Worm (Caenorhabditis elegans) whole organism, L2 larva: ENCODE data around the gene col-146.

Experiments
- C34F6.9 ChIP-seq: fragments of 150-350 bp; optimal IDR thresholded peaks from 2 replicates; lab custom pipeline; 2014; ENCODE audit warnings: missing biosample characterization, missing genetic modification characterization
- F13H6.1 ChIP-seq: sonication (generic microtip); optimal IDR thresholded peaks from 2 replicates; lab custom pipeline; 2016; ENCODE audit warnings: missing genetic modification characterization, missing compliant biosample characterization
- R02D3.7 ChIP-seq: fragments of 150-350 bp; optimal IDR thresholded peaks from 2 replicates; lab custom pipeline; 2014; ENCODE audit warnings: missing biosample characterization, missing genetic modification characterization
- aly-2 ChIP-seq: fragments of 150-350 bp; optimal IDR thresholded peaks from 2 replicates; lab custom pipeline; 2014; ENCODE audit warnings: missing biosample characterization, missing genetic modification characterization
- ama-1 ChIP-seq: fragments of 150-350 bp; optimal IDR thresholded peaks from 2 replicates; lab custom pipeline; 2018; ENCODE audit warnings: inconsistent platforms
- blmp-1 ChIP-seq: sonication (generic microtip); optimal IDR thresholded peaks from 2 replicates; lab custom pipeline; 2017; ENCODE audit warnings: missing genetic modification characterization, mild to moderate bottlenecking, missing compliant biosample characterization, antibody characterized with exemption, moderate library complexity; ENCODE audit not compliant: insufficient read depth
- ceh-82 ChIP-seq: fragments of 150-350 bp; optimal IDR thresholded peaks from 2 replicates; lab custom pipeline; 2014; ENCODE audit warnings: missing biosample characterization, missing genetic modification characterization
- crh-2 ChIP-seq: sonication (generic microtip); optimal IDR thresholded peaks from 2 replicates; lab custom pipeline; 2017; ENCODE audit warnings: missing biosample characterization, missing genetic modification characterization
- dmd-4 ChIP-seq: sonication (generic microtip); optimal IDR thresholded peaks from 2 replicates; lab custom pipeline; 2017; ENCODE audit warnings: missing biosample characterization, missing genetic modification characterization
- elt-3 ChIP-seq: sonication (generic microtip); optimal IDR thresholded peaks from 2 replicates; lab custom pipeline; 2017; ENCODE audit warnings: missing biosample characterization, missing genetic modification characterization
- fos-1 ChIP-seq: fragments of 150-350 bp; optimal IDR thresholded peaks from 2 replicates; lab custom pipeline; 2014; ENCODE audit warnings: missing biosample characterization, missing genetic modification characterization
- gmeb-1 ChIP-seq: fragments of 150-350 bp; optimal IDR thresholded peaks from 2 replicates; lab custom pipeline; 2014; ENCODE audit warnings: missing biosample characterization, missing genetic modification characterization
- lin-11 ChIP-seq: fragments of 150-350 bp; sonication (generic microtip); optimal IDR thresholded peaks from 2 replicates; lab custom pipeline; 2014; ENCODE audit warnings: missing biosample characterization, missing genetic modification characterization, inconsistent platforms, mixed read lengths
- lin-13 ChIP-seq: fragments of 150-350 bp; optimal IDR thresholded peaks from 2 replicates; lab custom pipeline; 2014; ENCODE audit warnings: missing biosample characterization, missing genetic modification reagents, missing genetic modification characterization
- mab-5 ChIP-seq: fragments of 150-350 bp; optimal IDR thresholded peaks from 2 replicates; lab custom pipeline; 2014; ENCODE audit warnings: missing biosample characterization, missing genetic modification characterization
- mbf-1 ChIP-seq: sonication (generic microtip); optimal IDR thresholded peaks from 2 replicates; lab custom pipeline; 2017; ENCODE audit warnings: missing biosample characterization, missing genetic modification characterization
- nhr-10 ChIP-seq: sonication (generic microtip); optimal IDR thresholded peaks from 2 replicates; lab custom pipeline; 2017; ENCODE audit warnings: missing biosample characterization, missing genetic modification characterization
- nhr-11 ChIP-seq: fragments of 150-350 bp; optimal IDR thresholded peaks from 2 replicates; lab custom pipeline; 2014; ENCODE audit warnings: missing biosample characterization, missing genetic modification characterization
- nhr-12 ChIP-seq: fragments of 150-350 bp; optimal IDR thresholded peaks from 2 replicates; lab custom pipeline; 2014; ENCODE audit warnings: missing biosample characterization, missing genetic modification characterization
- nhr-129 ChIP-seq: fragments of 150-350 bp; optimal IDR thresholded peaks from 2 replicates; lab custom pipeline; 2014; ENCODE audit warnings: missing biosample characterization, missing genetic modification characterization
- nhr-21 ChIP-seq: fragments of 150-350 bp; optimal IDR thresholded peaks from 2 replicates; lab custom pipeline; 2014; ENCODE audit warnings: missing biosample characterization, missing genetic modification characterization
- nhr-237 ChIP-seq: fragments of 150-350 bp; optimal IDR thresholded peaks from 2 replicates; lab custom pipeline; 2014; ENCODE audit warnings: missing biosample characterization, missing genetic modification characterization
- nhr-25 ChIP-seq: fragments of 150-350 bp; sonication (generic microtip); optimal IDR thresholded peaks from 3 replicates; lab custom pipeline; 2014; ENCODE audit warnings: missing biosample characterization, missing genetic modification characterization
- nhr-77 ChIP-seq: fragments of 150-350 bp; optimal IDR thresholded peaks from 2 replicates; lab custom pipeline; 2014; ENCODE audit warnings: missing biosample characterization, missing genetic modification characterization
- peb-1 ChIP-seq: fragments of 150-350 bp; optimal IDR thresholded peaks from 2 replicates; lab custom pipeline; 2014; ENCODE audit warnings: missing biosample characterization, missing genetic modification characterization
- sma-3 ChIP-seq: sonication (generic microtip); optimal IDR thresholded peaks from 2 replicates; lab custom pipeline; 2016; ENCODE audit warnings: missing genetic modification reagents, missing genetic modification characterization, missing compliant biosample characterization
- sma-9 ChIP-seq, 2 experiments: fragments of 150-350 bp in 1 of 2; sonication (generic microtip) in 1 of 2; optimal IDR thresholded peaks; 2 replicates each; lab custom pipeline; 2014 to 2016; ENCODE audit warnings: missing genetic modification characterization in 2 of 2, mild to moderate bottlenecking in 1 of 2, missing biosample characterization in 1 of 2, missing compliant biosample characterization in 1 of 2, missing genetic modification reagents in 1 of 2, moderate library complexity in 1 of 2
- unc-55 ChIP-seq: fragments of 150-350 bp; sonication (generic microtip); optimal IDR thresholded peaks from 3 replicates; lab custom pipeline; 2014; ENCODE audit warnings: missing biosample characterization, missing genetic modification reagents, missing genetic modification characterization
- unc-62 ChIP-seq: fragments of 150-350 bp; optimal IDR thresholded peaks from 2 replicates; lab custom pipeline; 2014; ENCODE audit warnings: missing biosample characterization, missing genetic modification reagents, missing genetic modification characterization
- zag-1 ChIP-seq: fragments of 150-350 bp; optimal IDR thresholded peaks from 2 replicates; lab custom pipeline; 2014; ENCODE audit warnings: missing biosample characterization, missing genetic modification characterization
- ztf-4 ChIP-seq: fragments of 150-350 bp; optimal IDR thresholded peaks from 2 replicates; lab custom pipeline; 2014; ENCODE audit warnings: missing biosample characterization, missing genetic modification characterization

col-146 gene

DNA sequence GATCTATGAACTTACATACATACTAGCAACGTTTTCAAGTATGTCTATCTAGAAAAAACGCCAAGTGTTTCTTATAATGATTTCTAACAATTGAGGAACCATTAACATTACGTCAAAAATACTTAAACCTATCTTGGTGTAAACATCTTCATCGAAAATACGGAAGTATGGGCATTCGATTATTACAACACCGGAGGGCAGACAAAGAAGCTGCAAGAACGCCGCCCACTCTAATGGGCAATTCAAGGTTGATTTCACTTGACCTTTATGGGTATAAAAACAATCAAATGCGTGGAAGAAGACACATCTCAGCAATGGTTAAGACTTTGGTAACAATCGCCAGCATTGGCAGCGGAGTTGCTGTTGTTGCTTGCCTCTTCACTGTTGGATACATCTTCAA lies at the start of gene col-146:
Gene col-146, plus strand, starts transcription at position 301 of the 400 bp plus-strand sequence.
- TF ChIP-seq nhr-10 (tag; lab: Kevin White, UChicago) = no peak
- no peak for TF ChIP-seq unc-55 (GFP tag; lab: Kevin White, UChicago)
- no peak for TF ChIP-seq zag-1 (tag; lab: Kevin White, UChicago)
- TF ChIP-seq R02D3.7 (tag; lab: Kevin White, UChicago) = no peak

DNA sequence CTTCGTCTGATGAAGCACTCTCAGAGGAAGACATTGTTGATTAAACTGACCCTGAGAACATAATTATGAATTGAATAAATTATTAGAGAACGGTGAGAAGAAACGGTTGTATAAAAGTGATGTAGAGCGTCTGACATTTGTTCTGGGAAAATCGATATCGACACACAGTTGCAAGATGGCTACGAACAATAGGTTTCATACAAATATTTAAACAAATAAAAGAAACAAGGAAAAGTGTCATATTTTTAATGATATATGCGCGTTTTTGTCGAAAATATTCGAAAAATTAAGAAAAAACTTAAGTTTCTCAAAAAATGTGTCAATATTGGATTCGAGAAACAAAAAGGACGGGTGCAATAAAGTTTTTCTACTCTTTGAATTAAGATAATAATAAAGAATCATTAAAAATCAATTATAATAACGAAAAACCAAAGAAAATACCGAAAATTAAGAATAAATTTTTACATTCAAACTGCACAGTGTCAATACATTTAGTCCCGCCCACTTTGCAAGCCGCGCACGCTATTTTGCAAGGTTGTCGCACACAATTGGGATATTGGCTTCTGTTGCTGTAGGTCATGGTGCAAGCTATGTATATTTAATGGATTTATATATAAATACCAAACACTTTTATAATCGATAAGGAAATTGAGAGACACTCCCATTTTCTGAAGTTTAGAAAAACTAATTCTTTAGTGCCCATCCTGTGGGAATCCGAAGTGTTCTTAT lies 47.0 kb upstream of the col-146 start, which contains the start of gene rtfo-1:
Gene rtfo-1, minus strand, starts transcription at position 51 of the 729 bp plus-strand sequence.
- TF ChIP-seq fos-1 (tag; lab: Kevin White, UChicago) = peak; percentile 9
- no peak for TF ChIP-seq nhr-77 (tag; lab: Kevin White, UChicago)
- peak; percentile 45 for TF ChIP-seq C34F6.9 (tag; lab: Kevin White, UChicago)
- TF ChIP-seq lin-13 (GFP tag; lab: Kevin White, UChicago) = peak; percentile 40
- peak; percentile 30 for TF ChIP-seq sma-9 (GFP tag; optimal IDR thresholded peaks at IDR 0.05; lab: Kevin White, UChicago)
- no peak for TF ChIP-seq sma-9 (tag; optimal IDR thresholded peaks at IDR 0.05; lab: Kevin White, UChicago)
- no peak for TF ChIP-seq peb-1 (tag; lab: Kevin White, UChicago)
- TF ChIP-seq F13H6.1 (tag; lab: Kevin White, UChicago) = peak; percentile 53
- TF ChIP-seq nhr-12 = no peak
- no peak for TF ChIP-seq blmp-1 (tag; lab: Kevin White, UChicago)
- TF ChIP-seq gmeb-1 (tag; lab: Kevin White, UChicago) = peak; percentile 60
- peak; percentile 7 for TF ChIP-seq ztf-4 (tag; lab: Kevin White, UChicago)
- TF ChIP-seq unc-62 = no peak
- TF ChIP-seq mab-5 (tag; lab: Kevin White, UChicago) = peak; percentile 16
- no peak for TF ChIP-seq zag-1 (tag; lab: Kevin White, UChicago)
- peak; percentile 64 for TF ChIP-seq lin-11 (tag; lab: Kevin White, UChicago)
- peak; percentile 41 for TF ChIP-seq sma-3 (GFP tag; lab: Kevin White, UChicago)
- TF ChIP-seq elt-3 (tag; lab: Kevin White, UChicago) = no peak
- TF ChIP-seq ceh-82 (tag; lab: Kevin White, UChicago) = no peak
- peak; percentile 50 for TF ChIP-seq nhr-129 (tag; lab: Kevin White, UChicago)

DNA sequence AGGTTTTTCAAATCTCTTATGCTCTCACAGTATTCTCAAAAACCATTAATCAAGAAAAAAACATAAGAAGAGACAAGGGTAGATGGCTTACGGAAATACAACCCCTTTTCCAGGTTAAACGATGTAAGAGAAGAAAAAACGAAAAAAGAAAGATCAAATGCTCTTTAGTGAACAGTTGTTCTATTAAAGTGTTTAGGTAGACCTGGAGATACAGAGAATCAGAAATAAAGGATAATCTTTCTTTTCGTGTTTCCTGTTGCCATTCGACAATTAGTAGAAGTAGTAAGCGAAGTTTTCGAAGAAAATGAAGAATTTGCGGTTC lies 46.5 kb upstream of the col-146 start, which contains the start of gene K09G1.1:
Gene K09G1.1, plus strand, starts transcription at position 223 of the 322 bp plus-strand sequence.
- TF ChIP-seq aly-2 (tag; lab: Kevin White, UChicago) = no peak
- TF ChIP-seq nhr-11 (tag; lab: Kevin White, UChicago) = no peak
- no peak for TF ChIP-seq R02D3.7 (tag; lab: Kevin White, UChicago)
- no peak for TF ChIP-seq mbf-1 (tag; lab: Kevin White, UChicago)
- no peak for TF ChIP-seq ama-1 (lab: Kevin White, UChicago)

DNA sequence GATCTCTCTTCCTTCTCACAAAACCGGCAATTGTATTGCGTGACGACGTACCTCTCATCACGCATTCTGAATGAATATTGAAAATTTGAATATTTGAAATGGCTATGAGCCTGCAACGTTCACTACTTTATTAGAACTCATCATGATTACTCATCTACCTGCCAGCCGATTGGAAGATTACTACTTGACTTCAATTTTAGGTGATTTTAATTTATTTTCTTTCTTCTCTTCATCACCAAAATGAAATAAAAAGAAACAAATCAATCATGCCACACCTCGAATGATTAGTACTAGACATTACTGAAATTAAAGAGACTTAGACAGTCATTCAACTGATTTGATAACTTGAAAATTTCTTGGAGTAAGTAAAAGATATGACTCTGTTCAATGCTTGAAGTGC lies 45.5 kb upstream of the col-146 start:
- TF ChIP-seq crh-2 = peak; percentile 67
- TF ChIP-seq lin-11 (tag; lab: Kevin White, UChicago) = no peak
- TF ChIP-seq aly-2 (tag; lab: Kevin White, UChicago) = no peak
- TF ChIP-seq dmd-4 = no peak
- TF ChIP-seq fos-1 (tag; lab: Kevin White, UChicago) = no peak

DNA sequence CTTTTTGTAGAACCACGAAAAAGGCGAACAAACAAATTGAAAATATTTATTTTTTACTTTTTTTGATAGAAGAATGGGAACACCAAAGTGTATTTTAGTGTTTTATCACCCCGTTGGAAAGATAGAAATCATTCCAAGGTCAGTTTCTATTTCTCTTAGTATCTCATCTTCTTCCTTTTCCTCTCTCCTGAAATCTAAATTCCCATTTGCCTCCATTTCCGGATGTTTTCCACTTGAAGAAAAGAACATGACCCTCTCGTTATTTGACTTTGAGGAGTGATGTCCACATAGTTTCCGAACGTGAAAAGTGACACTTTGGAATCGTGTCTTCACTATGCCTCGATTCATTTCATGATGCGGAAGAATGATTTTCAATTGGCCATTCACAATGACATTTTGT lies 42.1 kb upstream of the col-146 start:
- peak; percentile 14 for TF ChIP-seq nhr-25
- TF ChIP-seq mab-5 (tag; lab: Kevin White, UChicago) = no peak

DNA sequence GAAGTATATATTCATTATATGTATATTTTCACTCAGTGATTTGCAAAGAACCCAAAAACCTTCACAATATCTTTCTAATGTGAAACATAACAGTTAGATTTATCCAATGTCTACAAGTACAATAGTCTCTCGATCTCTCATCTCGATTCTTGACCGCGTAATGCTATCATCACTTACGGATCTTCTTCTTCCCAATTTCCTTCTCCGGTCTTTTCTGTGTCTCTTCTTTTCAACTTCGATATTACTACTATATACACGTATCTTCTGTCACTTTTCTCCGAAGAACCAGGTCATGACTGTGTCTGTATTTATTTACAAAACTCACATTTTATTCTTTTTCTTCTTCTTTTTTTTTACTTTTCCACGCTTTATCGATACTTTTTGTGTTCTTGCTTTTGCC lies 41.2 kb upstream of the col-146 start:
- TF ChIP-seq sma-3 (GFP tag; lab: Kevin White, UChicago) (peak; percentile 24), nhr-21 (tag; lab: Kevin White, UChicago) (peak; percentile 20), aly-2 (tag; lab: Kevin White, UChicago) (no peak), sma-9 (GFP tag; optimal IDR thresholded peaks at IDR 0.05; lab: Kevin White, UChicago) (peak; percentile 49), sma-9 (tag; optimal IDR thresholded peaks at IDR 0.05; lab: Kevin White, UChicago) (no peak), lin-11 (tag; lab: Kevin White, UChicago) (no peak), fos-1 (tag; lab: Kevin White, UChicago) (peak; percentile 18), nhr-237 (tag; lab: Kevin White, UChicago) (no peak)
